Worm (Caenorhabditis elegans) whole organism, dauer: ENCODE results near the gene srx-51.
"Not testable (repeated sequence)": the region's sequence is repeated elsewhere in the genome, so short reads cannot be mapped to it uniquely, and the experiment has no call there.

Experiments
- unc-62 ChIP-seq: sonication (generic microtip); optimal IDR thresholded peaks from 2 replicates; lab custom pipeline; 2017; ENCODE audit warnings: missing biosample characterization, missing genetic modification reagents, missing genetic modification characterization

srx-51 gene

DNA sequence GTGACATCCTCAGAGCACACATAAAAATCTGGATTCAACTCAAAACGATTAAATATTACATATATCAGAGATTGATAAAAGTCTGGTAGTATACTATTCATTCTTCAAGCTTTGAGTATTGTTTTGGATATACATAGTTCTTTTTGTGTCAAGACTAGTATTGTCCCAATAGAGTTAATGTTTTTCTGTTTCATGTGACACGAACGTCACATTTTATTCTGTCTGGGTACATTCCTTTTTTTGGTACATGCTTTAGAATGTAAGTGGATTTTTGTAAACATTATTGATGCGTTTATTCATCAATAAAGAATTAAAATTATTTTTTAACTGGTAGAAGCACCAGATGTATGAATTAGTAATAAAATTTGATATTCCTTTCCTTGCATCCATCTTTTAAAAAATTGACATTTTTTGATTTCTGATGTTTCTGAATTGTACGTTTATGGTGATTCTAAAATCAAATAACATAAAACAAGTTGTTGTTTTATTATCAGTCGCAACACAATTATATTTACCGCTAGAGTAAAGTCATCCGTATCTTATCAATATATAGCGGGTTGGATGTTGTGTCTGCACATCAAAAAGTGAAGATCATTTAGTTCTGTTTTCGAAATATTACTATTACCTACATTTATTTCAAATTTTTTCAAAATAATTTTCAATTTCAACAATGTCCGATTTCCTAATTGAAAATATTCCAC lies 34.3 kb downstream of the srx-51 start, which contains the start of the genes srt-22 and nhr-246:
Gene srt-22 (minus strand): TSS at position 101 of the 701 bp plus-strand sequence.
Gene nhr-246 (plus strand): TSS at position 651 of the 701 bp plus-strand sequence.
- no peak for TF ChIP-seq unc-62

DNA sequence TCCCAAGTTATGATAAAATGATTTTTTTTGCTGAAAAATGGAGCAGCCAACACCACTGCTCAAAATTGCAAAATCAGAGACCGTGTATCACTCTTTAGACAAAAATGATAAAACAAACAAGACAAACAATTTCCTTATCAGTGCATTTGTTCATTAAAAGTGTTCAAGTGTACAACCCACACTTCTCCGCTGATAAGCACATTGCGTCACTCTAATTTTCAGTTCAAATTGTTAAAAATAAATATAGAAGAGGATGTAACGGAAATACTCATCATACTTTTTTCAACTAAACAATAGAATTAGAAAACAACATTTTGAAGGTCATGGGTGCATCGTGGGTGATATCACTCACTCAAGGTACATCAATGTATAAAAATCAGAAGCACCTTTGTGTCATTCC lies 36.9 kb downstream of the srx-51 start, which contains the start of gene nhr-291:
Gene nhr-291 (plus strand): TSS at position 324 of the 400 bp plus-strand sequence.
- TF ChIP-seq unc-62: no peak

DNA sequence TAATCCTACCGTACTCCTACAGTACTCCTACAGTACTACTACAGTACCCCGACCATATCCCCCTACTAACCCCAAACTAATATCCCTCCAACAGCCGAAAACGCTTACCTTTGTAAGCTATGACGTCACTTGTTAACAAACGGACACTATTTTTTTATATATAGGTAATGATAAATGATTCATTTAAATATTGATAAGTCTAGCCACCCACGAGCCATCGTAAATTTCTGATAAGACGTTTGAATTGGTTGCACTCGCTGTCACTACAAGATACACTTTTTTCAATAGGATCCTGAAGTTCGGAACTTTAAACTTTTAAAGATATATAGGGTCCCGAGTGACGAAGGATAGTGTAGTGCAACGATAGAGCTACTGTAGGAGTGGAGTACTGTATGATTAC lies 41.0 kb downstream of the srx-51 start, which contains the start of gene nhr-247:
Gene nhr-247 (plus strand): TSS at position 330 of the 400 bp plus-strand sequence.
- not testable (repeated sequence) for TF ChIP-seq unc-62

DNA sequence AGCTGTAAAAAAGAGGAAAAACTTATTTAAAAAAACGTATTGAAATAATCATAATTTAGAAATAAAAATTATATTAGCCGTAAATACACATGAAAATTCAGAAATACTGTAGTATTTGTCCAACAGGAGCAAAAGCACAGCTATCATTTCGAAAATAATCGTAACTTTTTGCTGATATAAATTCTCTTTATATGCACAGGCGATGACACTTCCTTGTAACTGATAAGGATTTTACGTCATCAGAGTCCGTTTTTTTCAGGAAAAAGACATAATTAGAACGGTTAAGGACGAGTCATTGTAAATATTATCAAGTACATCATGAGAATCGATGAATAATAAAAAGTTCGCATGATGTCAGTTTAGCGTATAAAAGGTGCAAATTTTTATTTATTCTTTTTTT lies 41.7 kb downstream of the srx-51 start:
- TF ChIP-seq unc-62: no peak

DNA sequence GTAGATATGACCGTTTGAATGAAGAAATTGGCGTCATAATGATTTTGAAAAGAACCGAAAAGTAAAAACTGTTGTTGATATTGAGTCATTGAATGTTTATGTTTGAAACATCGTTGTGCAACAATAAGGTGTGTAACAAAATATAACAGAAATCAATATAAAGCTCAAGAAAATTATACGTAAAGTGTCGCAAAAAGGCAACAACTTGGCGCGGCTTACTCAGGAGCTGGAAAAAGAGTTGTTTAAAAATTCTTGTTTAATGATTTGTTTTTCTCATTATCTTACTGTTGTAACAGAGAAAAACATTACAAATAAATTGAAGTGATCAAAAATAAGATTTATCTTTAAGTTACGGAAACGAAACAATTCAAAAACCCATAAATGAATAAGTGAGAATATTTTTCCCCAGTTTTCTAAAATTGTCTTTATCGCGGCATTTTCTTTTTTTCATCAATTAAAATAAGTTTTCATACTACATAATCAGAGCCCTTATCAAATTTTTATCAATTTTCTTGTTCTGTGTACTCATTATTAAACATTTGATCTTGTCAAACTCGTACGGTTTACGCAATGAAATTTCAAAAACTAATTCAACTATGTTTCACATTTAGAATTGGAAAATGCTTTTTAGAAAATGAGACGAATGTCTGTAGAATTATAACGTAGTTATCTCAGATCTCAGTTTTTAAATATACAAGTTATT lies 46.2 kb downstream of the srx-51 start, which contains the start of gene ZK1037.6:
Gene ZK1037.6 (minus strand): TSS at position 51 of the 703 bp plus-strand sequence.
- no peak for TF ChIP-seq unc-62

DNA sequence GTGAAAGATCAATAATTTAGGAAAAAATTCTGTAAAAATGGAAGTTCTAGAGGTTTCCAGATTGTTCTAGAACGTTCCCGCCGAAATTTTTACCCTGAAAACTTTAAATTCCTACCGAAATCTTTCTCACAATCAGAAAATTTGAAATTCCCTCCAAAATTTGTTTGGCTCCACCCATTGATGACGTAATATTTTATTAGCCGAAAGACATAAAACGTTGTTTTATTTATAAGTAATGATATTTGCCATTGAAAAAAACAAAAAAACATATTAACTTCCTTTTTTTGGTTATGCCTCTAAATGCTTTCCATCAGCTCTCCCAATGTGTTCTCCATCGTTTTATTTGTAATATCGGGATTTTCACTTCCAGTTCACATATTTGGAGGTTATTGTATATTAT lies 48.6 kb downstream of the srx-51 start, which contains the start of gene srh-295:
Gene srh-295 (plus strand): TSS at position 301 of the 400 bp plus-strand sequence.
- TF ChIP-seq unc-62: no peak

DNA sequence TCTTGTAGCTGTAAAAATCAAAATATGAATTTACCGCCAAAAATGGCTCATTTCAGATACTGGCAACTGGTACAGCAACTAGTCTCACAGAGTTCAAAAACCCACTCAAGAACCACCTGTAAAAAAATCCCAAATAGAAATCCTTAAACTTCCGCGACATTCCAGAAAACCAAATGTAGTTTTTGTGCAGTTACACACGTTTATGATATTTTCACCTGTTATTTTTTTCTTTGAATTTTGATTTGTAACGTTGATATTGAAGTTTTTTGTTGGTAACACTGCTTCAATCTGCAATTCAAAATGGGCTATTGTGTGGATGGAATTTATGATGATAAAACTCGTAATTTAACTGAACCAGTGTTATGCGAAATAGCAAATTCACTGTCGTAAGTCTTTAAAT lies 51.2 kb downstream of the srx-51 start, which contains the start of gene srw-113:
Gene srw-113 (plus strand): TSS at position 301 of the 400 bp plus-strand sequence.
- TF ChIP-seq unc-62: no peak
